Fruit fly (Drosophila melanogaster) whole organism, embryonic: ENCODE measurements around the gene syd.

Source experiments
- Antp ChIP-seq: fragments of 200-800 bp; sonication (Bioruptor generic); optimal IDR thresholded peaks from 3 replicates; lab custom pipeline; 2016; ENCODE audit warnings: missing biosample characterization, missing genetic modification characterization
- Atf3 ChIP-seq: fragments of 200-800 bp; sonication (Bioruptor generic); optimal IDR thresholded peaks from 3 replicates; lab custom pipeline; 2016; ENCODE audit warnings: missing biosample characterization, missing genetic modification characterization
- CG11093 ChIP-seq: fragments of 200-800 bp; sonication (Bioruptor generic); IDR thresholded peaks from 3 replicates; pipeline ENCODE4 v1.3.6; 2022; ENCODE audit warnings: missing biosample characterization, missing genetic modification characterization
- CG13296 ChIP-seq: fragments of 200-800 bp; sonication (Bioruptor generic); optimal IDR thresholded peaks from 3 replicates; lab custom pipeline; 2018; ENCODE audit warnings: missing biosample characterization, mild to moderate bottlenecking, missing genetic modification characterization
- CG14441 ChIP-seq: fragments of 200-800 bp; sonication (Bioruptor generic); IDR thresholded peaks from 2 replicates; pipeline ENCODE4 v1.3.6; 2022; ENCODE audit warnings: missing biosample characterization, missing genetic modification characterization
- CG15479 ChIP-seq: fragments of 200-800 bp; sonication (Bioruptor generic); optimal IDR thresholded peaks from 3 replicates; lab custom pipeline; 2019; ENCODE audit warnings: missing biosample characterization, mild to moderate bottlenecking, missing genetic modification characterization, moderate library complexity
- CG17912 ChIP-seq: fragments of 200-800 bp; sonication (Bioruptor generic); optimal IDR thresholded peaks from 2 replicates; lab custom pipeline; 2018; ENCODE audit warnings: missing biosample characterization, mild to moderate bottlenecking, missing genetic modification characterization
- CG30431 ChIP-seq: fragments of 200-800 bp; sonication (Bioruptor generic); optimal IDR thresholded peaks from 2 replicates; lab custom pipeline; 2017; ENCODE audit warnings: missing biosample characterization, missing genetic modification characterization
- CG31224 ChIP-seq: fragments of 200-800 bp; sonication (Bioruptor generic); IDR thresholded peaks from 2 replicates; pipeline ENCODE4 v1.3.6; 2022; ENCODE audit warnings: missing biosample characterization, missing genetic modification characterization
- CG32532 ChIP-seq: fragments of 200-800 bp; sonication (Bioruptor generic); IDR thresholded peaks from 2 replicates; pipeline ENCODE4 v1.3.6; 2022; ENCODE audit warnings: missing biosample characterization, missing genetic modification characterization
- CG33213 ChIP-seq: fragments of 200-800 bp; sonication (Bioruptor generic); optimal IDR thresholded peaks from 3 replicates; lab custom pipeline; 2016; ENCODE audit warnings: missing biosample characterization, missing genetic modification characterization
- CG42726 ChIP-seq: fragments of 200-800 bp; sonication (Bioruptor generic); IDR thresholded peaks from 2 replicates; pipeline ENCODE4 v1.3.6; 2022; ENCODE audit warnings: missing biosample characterization, missing genetic modification characterization; ENCODE audit not compliant: partially characterized antibody
- CG7839 ChIP-seq: fragments of 200-800 bp; sonication (Bioruptor generic); optimal IDR thresholded peaks from 3 replicates; lab custom pipeline; 2018; ENCODE audit warnings: missing biosample characterization, mild to moderate bottlenecking, missing genetic modification characterization, moderate library complexity
- CG7928 ChIP-seq: fragments of 200-800 bp; sonication (Bioruptor generic); optimal IDR thresholded peaks from 2 replicates; lab custom pipeline; 2017; ENCODE audit warnings: missing biosample characterization, mild to moderate bottlenecking, missing genetic modification characterization
- CG7987 ChIP-seq: fragments of 200-800 bp; sonication (Bioruptor generic); optimal IDR thresholded peaks from 2 replicates; lab custom pipeline; 2018; ENCODE audit warnings: missing biosample characterization, mild to moderate bottlenecking, missing genetic modification characterization, moderate library complexity
- CG8089 ChIP-seq: fragments of 200-800 bp; sonication (Bioruptor generic); optimal IDR thresholded peaks from 3 replicates; lab custom pipeline; 2016; ENCODE audit warnings: missing biosample characterization, missing genetic modification characterization
- CkIIα-i1 ChIP-seq: fragments of 200-800 bp; sonication (Bioruptor generic); IDR thresholded peaks from 2 replicates; pipeline ENCODE4 v1.3.6; 2022; ENCODE audit warnings: missing biosample characterization, missing genetic modification characterization
- D19A ChIP-seq: fragments of 200-800 bp; optimal IDR thresholded peaks from 3 replicates; lab custom pipeline; 2019; ENCODE audit warnings: missing biosample characterization, mild to moderate bottlenecking, missing genetic modification characterization, moderate library complexity
- Dip2 ChIP-seq: fragments of 200-800 bp; sonication (Bioruptor generic); IDR thresholded peaks from 2 replicates; pipeline ENCODE4 v1.3.6; 2022; ENCODE audit warnings: missing biosample characterization, missing genetic modification characterization
- Doc2 ChIP-seq: fragments of 200-800 bp; sonication (Bioruptor generic); IDR thresholded peaks from 2 replicates; pipeline ENCODE4 v1.3.6; 2022; ENCODE audit warnings: missing biosample characterization, missing genetic modification characterization
- Dref ChIP-seq: fragments of 200-800 bp; sonication (Bioruptor generic); IDR thresholded peaks from 2 replicates; pipeline ENCODE4 v1.3.6; 2022; ENCODE audit warnings: missing biosample characterization, missing genetic modification characterization
- Ets97D ChIP-seq: fragments of 200-800 bp; sonication (Bioruptor generic); optimal IDR thresholded peaks from 3 replicates; lab custom pipeline; 2016; ENCODE audit warnings: missing biosample characterization, missing genetic modification characterization
- HHEX ChIP-seq: fragments of 200-800 bp; sonication (Bioruptor generic); optimal IDR thresholded peaks from 3 replicates; lab custom pipeline; 2017; ENCODE audit warnings: missing biosample characterization, mild to moderate bottlenecking, missing genetic modification characterization, missing genetic modification reagents
- HLH4C ChIP-seq: fragments of 200-800 bp; sonication (Bioruptor generic); IDR thresholded peaks from 3 replicates; pipeline ENCODE4 v1.3.6; 2022; ENCODE audit warnings: missing biosample characterization, missing genetic modification characterization; ENCODE audit not compliant: partially characterized antibody
- HLH54F ChIP-seq: fragments of 200-800 bp; sonication (Bioruptor generic); optimal IDR thresholded peaks from 3 replicates; lab custom pipeline; 2016; ENCODE audit warnings: missing biosample characterization, missing genetic modification characterization
- Lpt ChIP-seq: fragments of >200 bp; optimal IDR thresholded peaks from 2 replicates; lab custom pipeline; 2018; ENCODE audit warnings: missing biosample characterization, missing genetic modification characterization
- Med ChIP-seq: fragments of 200-800 bp; sonication (Bioruptor generic); peaks from one replicate; lab custom pipeline; 2016; ENCODE audit warnings: missing biosample characterization, missing genetic modification characterization, mild to moderate bottlenecking, inconsistent platforms, moderate library complexity
- Mrtf ChIP-seq: fragments of 200-800 bp; sonication (Bioruptor generic); IDR thresholded peaks from 3 replicates; pipeline ENCODE4 v1.3.6; 2022; ENCODE audit warnings: missing biosample characterization, missing genetic modification characterization
- NFAT ChIP-seq: fragments of 200-800 bp; sonication (Bioruptor generic); IDR thresholded peaks from 2 replicates; pipeline ENCODE4 v1.3.6; 2022; ENCODE audit warnings: missing biosample characterization, missing genetic modification characterization
- Nf-YC ChIP-seq: fragments of 200-800 bp; optimal IDR thresholded peaks from 3 replicates; lab custom pipeline; 2019; ENCODE audit warnings: missing biosample characterization, mild to moderate bottlenecking, missing genetic modification characterization, moderate library complexity
- Sry-δ ChIP-seq: fragments of 200-800 bp; sonication (Bioruptor generic); optimal IDR thresholded peaks from 2 replicates; lab custom pipeline; 2016; ENCODE audit warnings: missing biosample characterization, missing genetic modification characterization
- Trl ChIP-seq, 3 experiments: fragments of >200 bp in 2 of 3; fragments of 200-800 bp in 1 of 3; sonication (Bioruptor generic) in 1 of 3; optimal IDR thresholded peaks; 2 replicates in 1 of 3; 3 replicates in 2 of 3; lab custom pipeline; 2016 to 2017; ENCODE audit warnings: missing biosample characterization in 1 of 3, missing genetic modification characterization in 1 of 3
- ara ChIP-seq: fragments of 200-800 bp; sonication (Bioruptor generic); IDR thresholded peaks from 2 replicates; pipeline ENCODE4 v1.3.6; 2022; ENCODE audit warnings: missing biosample characterization, missing genetic modification characterization
- cas ChIP-seq: fragments of 200-800 bp; sonication (Bioruptor generic); IDR thresholded peaks from 2 replicates; pipeline ENCODE4 v1.3.6; 2022; ENCODE audit warnings: missing biosample characterization, missing genetic modification characterization
- chinmo ChIP-seq: fragments of 200-800 bp; sonication (Bioruptor generic); IDR thresholded peaks from 4 replicates; pipeline ENCODE4 v1.3.6; 2022; ENCODE audit warnings: missing biosample characterization, missing genetic modification characterization; ENCODE audit not compliant: partially characterized antibody
- da ChIP-seq: fragments of 200-800 bp; sonication (Bioruptor generic); optimal IDR thresholded peaks from 2 replicates; lab custom pipeline; 2016; ENCODE audit warnings: missing biosample characterization, missing genetic modification characterization
- disco-r ChIP-seq: fragments of 200-800 bp; sonication (Bioruptor generic); optimal IDR thresholded peaks from 2 replicates; lab custom pipeline; 2016; ENCODE audit warnings: missing biosample characterization, missing genetic modification characterization
- fru ChIP-seq: fragments of >200 bp; optimal IDR thresholded peaks from 2 replicates; lab custom pipeline; 2017
- h ChIP-seq: fragments of >200 bp; optimal IDR thresholded peaks from 2 replicates; lab custom pipeline; 2017
- hth ChIP-seq: fragments of >200 bp; optimal IDR thresholded peaks from 2 replicates; lab custom pipeline; 2017; ENCODE audit warnings: inconsistent platforms
- kni ChIP-seq: fragments of 200-800 bp; sonication (Bioruptor generic); optimal IDR thresholded peaks from 3 replicates; lab custom pipeline; 2017; ENCODE audit warnings: mild to moderate bottlenecking, missing biosample characterization, missing genetic modification reagents, missing genetic modification characterization
- knrl ChIP-seq: fragments of 200-800 bp; sonication (Bioruptor generic); IDR thresholded peaks from 3 replicates; pipeline ENCODE4 v1.3.6; 2022; ENCODE audit warnings: missing biosample characterization, missing genetic modification characterization; ENCODE audit not compliant: partially characterized antibody
- pho ChIP-seq: fragments of 200-800 bp; sonication (Bioruptor generic); optimal IDR thresholded peaks from 2 replicates; lab custom pipeline; 2016; ENCODE audit warnings: missing biosample characterization, missing genetic modification characterization
- pros ChIP-seq: fragments of 200-800 bp; sonication (Bioruptor generic); optimal IDR thresholded peaks from 3 replicates; lab custom pipeline; 2019; ENCODE audit warnings: missing biosample characterization, mild to moderate bottlenecking, missing genetic modification characterization, moderate library complexity
- schlank ChIP-seq: fragments of 200-800 bp; sonication (Bioruptor generic); optimal IDR thresholded peaks from 2 replicates; lab custom pipeline; 2018; ENCODE audit warnings: missing biosample characterization, mild to moderate bottlenecking, missing genetic modification characterization
- slou ChIP-seq: fragments of 200-800 bp; sonication (Bioruptor generic); optimal IDR thresholded peaks from 3 replicates; lab custom pipeline; 2016; ENCODE audit warnings: missing biosample characterization, missing genetic modification characterization
- stc ChIP-seq: fragments of 200-800 bp; sonication (Bioruptor generic); IDR thresholded peaks from 2 replicates; pipeline ENCODE4 v1.3.6; 2022; ENCODE audit warnings: missing biosample characterization, missing genetic modification characterization
- tll ChIP-seq, 2 experiments: fragments of 200-800 bp in 1 of 2; fragments of >200 bp in 1 of 2; sonication (Bioruptor generic) in 1 of 2; optimal IDR thresholded peaks; 2 replicates each; lab custom pipeline; 2017 to 2019; ENCODE audit warnings: missing biosample characterization in 2 of 2, missing genetic modification characterization in 2 of 2, mild to moderate bottlenecking in 1 of 2, moderate library complexity in 1 of 2
- ttk ChIP-seq: fragments of 200-800 bp; sonication (Bioruptor generic); IDR thresholded peaks from 2 replicates; pipeline ENCODE4 v2.1.2; 2022; ENCODE audit warnings: missing biosample characterization, missing genetic modification characterization
- unpg ChIP-seq: fragments of 200-800 bp; sonication (Bioruptor generic); optimal IDR thresholded peaks from 3 replicates; lab custom pipeline; 2018; ENCODE audit warnings: missing biosample characterization, mild to moderate bottlenecking, missing genetic modification characterization, moderate library complexity

The syd gene

DNA sequence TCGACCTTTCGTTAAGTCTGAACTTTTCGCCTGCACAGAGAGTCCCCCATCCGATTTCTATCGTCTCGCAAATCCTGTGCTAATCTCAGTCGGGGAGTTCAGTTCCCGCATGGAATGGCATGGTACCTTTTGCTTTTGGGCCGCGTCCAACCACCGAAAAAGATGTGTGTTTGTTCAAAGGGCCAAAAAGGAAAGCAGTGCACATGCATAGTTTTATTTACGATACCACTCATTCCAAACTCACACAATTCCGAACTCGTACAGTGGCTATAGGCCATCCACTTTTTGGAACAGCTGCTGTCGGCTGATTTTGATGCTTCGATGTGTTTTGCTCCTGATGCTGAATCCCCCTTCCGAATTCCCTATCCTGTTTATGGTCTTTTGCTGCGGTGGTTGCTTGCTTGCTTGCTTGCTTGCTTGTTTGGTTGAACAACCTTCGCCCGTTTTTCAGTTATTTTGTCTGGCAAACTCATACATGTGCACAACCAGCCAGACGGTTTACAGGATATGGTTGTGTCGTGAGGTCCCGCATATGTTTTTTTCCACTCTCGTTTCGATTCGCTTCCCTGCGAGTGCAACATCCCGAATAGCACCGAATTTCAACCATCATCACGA is 48.8 kb upstream of the syd start (continued):
- peak; percentile 21 for TF ChIP-seq da (GFP tag; lab: Kevin White, UChicago)
- no peak for TF ChIP-seq stc (GFP tag; lab: Robert Waterston, UW)
- TF ChIP-seq HLH4C (GFP tag; lab: Robert Waterston, UW): no peak
- TF ChIP-seq knrl (GFP tag; lab: Robert Waterston, UW): no peak
- TF ChIP-seq CG11093 (GFP tag; lab: Robert Waterston, UW): no peak
- TF ChIP-seq schlank (tag; lab: Kevin White, UChicago): no peak
- peak; percentile 28 for TF ChIP-seq Med (GFP tag; lab: Kevin White, UChicago)
- no peak for TF ChIP-seq Dip2 (GFP tag; lab: Robert Waterston, UW)
- TF ChIP-seq ara: no peak
- no peak for TF ChIP-seq Nf-YC (tag; lab: Kevin White, UChicago)
- no peak for TF ChIP-seq Ets97D (GFP tag; lab: Kevin White, UChicago)
- no peak for TF ChIP-seq CG32532

DNA sequence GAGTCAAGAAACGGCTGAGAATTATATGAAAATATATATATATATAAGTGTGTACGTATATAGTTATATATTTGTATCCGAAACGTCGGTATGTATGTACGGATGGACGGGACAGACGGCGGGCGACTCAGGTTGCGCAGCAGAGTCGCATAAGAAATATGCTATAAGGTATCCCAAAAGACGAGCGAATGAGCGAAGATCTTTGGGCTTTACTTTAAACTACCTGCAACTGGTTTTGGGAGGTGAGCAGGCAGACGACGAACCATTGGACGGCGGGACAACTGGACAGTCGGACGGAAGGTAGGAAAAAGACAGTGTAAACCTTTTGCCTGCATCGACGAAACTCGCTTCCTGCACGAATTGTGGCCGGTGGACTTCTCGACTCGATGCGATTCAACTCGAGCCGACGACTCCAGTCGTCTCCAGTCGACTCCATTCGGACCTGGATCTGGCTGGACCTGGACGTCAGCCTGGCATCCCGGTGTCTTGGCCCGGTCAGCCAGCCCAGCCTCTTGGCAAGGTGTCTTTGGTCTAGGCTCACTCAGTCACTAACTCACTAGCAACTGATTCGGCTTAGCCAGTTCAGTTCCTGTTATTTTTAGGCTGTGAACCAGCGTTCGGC is 47.8 kb upstream of the syd start:
- TF ChIP-seq tll (GFP tag; optimal IDR thresholded peaks at IDR 0.05; lab: Kevin White, UChicago) (peak in 1 of 2 experiments; percentile 91), HHEX (GFP tag; lab: Kevin White, UChicago) (no peak), pros (GFP tag; lab: Kevin White, UChicago) (peak; percentile 79), h (lab: Kevin White, UChicago) (no peak), CG14441 (GFP tag; lab: Robert Waterston, UW) (no peak), CG7839 (tag; lab: Kevin White, UChicago) (no peak), fru (lab: Kevin White, UChicago) (no peak), Sry-δ (GFP tag; lab: Kevin White, UChicago) (no peak), Trl (optimal IDR thresholded peaks at IDR 0.05; lab: Kevin White, UChicago) (no peak), Trl (GFP tag; optimal IDR thresholded peaks at IDR 0.05; lab: Kevin White, UChicago) (no peak), CG42726 (no peak), CG13296 (GFP tag; lab: Kevin White, UChicago) (no peak), Med (GFP tag; lab: Kevin White, UChicago) (peak; percentile 27), pho (GFP tag; lab: Kevin White, UChicago) (no peak), kni (peak; percentile 46), HLH54F (GFP tag; lab: Kevin White, UChicago) (no peak), Mrtf (GFP tag; lab: Robert Waterston, UW) (no peak), NFAT (GFP tag; lab: Robert Waterston, UW) (no peak), unpg (GFP tag; lab: Kevin White, UChicago) (no peak), CG31224 (GFP tag; lab: Robert Waterston, UW) (no peak), Doc2 (GFP tag; lab: Robert Waterston, UW) (no peak), CG7987 (no peak), ttk (GFP tag; lab: Robert Waterston, UW) (no peak), Dref (GFP tag; lab: Robert Waterston, UW) (no peak), Lpt (peak; percentile 22), CG7928 (GFP tag; lab: Kevin White, UChicago) (no peak), CG8089 (GFP tag; lab: Kevin White, UChicago) (no peak), Antp (GFP tag; lab: Kevin White, UChicago) (no peak), slou (GFP tag; lab: Kevin White, UChicago) (no peak), disco-r (GFP tag; lab: Kevin White, UChicago) (no peak), hth (lab: Kevin White, UChicago) (no peak), CG33213 (GFP tag; lab: Kevin White, UChicago) (no peak), cas (GFP tag; lab: Robert Waterston, UW) (no peak), D19A (tag; lab: Kevin White, UChicago) (no peak), chinmo (no peak), CG17912 (GFP tag; lab: Kevin White, UChicago) (no peak), CkIIα-i1 (GFP tag; lab: Robert Waterston, UW) (no peak), CG15479 (peak; percentile 72), CG30431 (GFP tag; lab: Kevin White, UChicago) (no peak), Atf3 (GFP tag; lab: Kevin White, UChicago) (no peak)
